Worm (Caenorhabditis elegans) whole organism, L4 larva: ENCODE results near the gene F13H8.11.

Experiments
- F37D6.2 ChIP-seq: sonication (generic microtip); optimal IDR thresholded peaks from 2 replicates; lab custom pipeline; 2016; ENCODE audit warnings: mild to moderate bottlenecking, missing genetic modification characterization, missing compliant biosample characterization
- F44E2.7 ChIP-seq: fragments of 200-800 bp; sonication (Bioruptor generic); IDR thresholded peaks from 2 replicates; pipeline ENCODE4 v2.1.2; 2022; ENCODE audit warnings: missing genetic modification characterization, missing compliant biosample characterization
- R02D3.7 ChIP-seq: fragments of 150-350 bp; sonication (generic microtip); optimal IDR thresholded peaks from 3 replicates; lab custom pipeline; 2014; ENCODE audit warnings: missing biosample characterization, missing genetic modification characterization
- T20F7.1 ChIP-seq: fragments of 200-800 bp; sonication (Bioruptor generic); optimal IDR thresholded peaks from 2 replicates; lab custom pipeline; 2018; ENCODE audit warnings: mild to moderate bottlenecking, missing genetic modification characterization, missing compliant biosample characterization
- Y105C5A.15 ChIP-seq: fragments of 200-800 bp; sonication (Bioruptor generic); IDR thresholded peaks from 2 replicates; pipeline ENCODE4 v1.3.6; 2022; ENCODE audit warnings: missing genetic modification characterization, missing compliant biosample characterization
- aly-2 ChIP-seq: sonication (generic microtip); optimal IDR thresholded peaks from 2 replicates; lab custom pipeline; 2018; ENCODE audit warnings: missing biosample characterization, missing genetic modification characterization
- attf-4 ChIP-seq: sonication (generic microtip); optimal IDR thresholded peaks from 3 replicates; lab custom pipeline; 2017; ENCODE audit warnings: missing biosample characterization, missing genetic modification characterization
- cey-2 ChIP-seq: sonication (generic microtip); optimal IDR thresholded peaks from 3 replicates; lab custom pipeline; 2017; ENCODE audit warnings: missing genetic modification characterization, mild to moderate bottlenecking, missing compliant biosample characterization, antibody characterized with exemption, borderline replicate concordance; ENCODE audit not compliant: insufficient read depth
- daf-12 ChIP-seq: fragments of 150-350 bp; optimal IDR thresholded peaks from 2 replicates; lab custom pipeline; 2014; ENCODE audit warnings: missing biosample characterization, missing genetic modification reagents, missing genetic modification characterization
- daf-16 ChIP-seq, 3 experiments: sonication (generic microtip); optimal IDR thresholded peaks; 2 replicates each; lab custom pipeline; 2016 to 2017; ENCODE audit warnings: missing genetic modification characterization in 3 of 3, missing genetic modification reagents in 3 of 3, mild to moderate bottlenecking in 2 of 3, missing compliant biosample characterization in 2 of 3, missing biosample characterization in 1 of 3, moderate library complexity in 1 of 3
- dmd-6 ChIP-seq: fragments of 200-800 bp; sonication (Bioruptor generic); IDR thresholded peaks from 2 replicates; pipeline ENCODE4 v1.3.6; 2022; ENCODE audit warnings: missing genetic modification reagents, missing genetic modification characterization, missing compliant biosample characterization
- dmd-8 ChIP-seq: fragments of 200-800 bp; sonication (Bioruptor generic); IDR thresholded peaks from 2 replicates; pipeline ENCODE4 v1.3.6; 2022; ENCODE audit warnings: missing genetic modification characterization, missing compliant biosample characterization
- dmd-9 ChIP-seq: fragments of 200-800 bp; sonication (Bioruptor generic); IDR thresholded peaks from 2 replicates; pipeline ENCODE4 v1.3.6; 2022; ENCODE audit warnings: missing genetic modification reagents, missing genetic modification characterization, missing compliant biosample characterization
- dpl-1 ChIP-seq: fragments of 150-350 bp; optimal IDR thresholded peaks from 2 replicates; lab custom pipeline; 2014; ENCODE audit warnings: missing biosample characterization, missing genetic modification reagents, missing genetic modification characterization
- duxl-1 ChIP-seq: sonication (generic microtip); optimal IDR thresholded peaks from 2 replicates; lab custom pipeline; 2016; ENCODE audit warnings: mild to moderate bottlenecking, missing genetic modification characterization, moderate library complexity, missing compliant biosample characterization; ENCODE audit not compliant: poor library complexity
- dve-1 ChIP-seq: sonication (generic microtip); optimal IDR thresholded peaks from 2 replicates; lab custom pipeline; 2017; ENCODE audit warnings: antibody characterized with exemption, mild to moderate bottlenecking, missing genetic modification characterization, missing compliant biosample characterization; ENCODE audit not compliant: insufficient read depth
- egl-27 ChIP-seq: sonication (generic microtip); optimal IDR thresholded peaks from 3 replicates; lab custom pipeline; 2017; ENCODE audit warnings: missing biosample characterization, missing genetic modification reagents, missing genetic modification characterization
- egl-43 ChIP-seq: fragments of 200-800 bp; sonication (Bioruptor generic); IDR thresholded peaks from 2 replicates; pipeline ENCODE4 v1.3.6; 2022; ENCODE audit warnings: missing genetic modification reagents, missing genetic modification characterization, missing compliant biosample characterization
- fkh-10 ChIP-seq: fragments of 150-350 bp; optimal IDR thresholded peaks from 2 replicates; lab custom pipeline; 2014; ENCODE audit warnings: missing biosample characterization, missing genetic modification reagents, missing genetic modification characterization
- fos-1 ChIP-seq: fragments of 150-350 bp; optimal IDR thresholded peaks from 2 replicates; lab custom pipeline; 2014; ENCODE audit warnings: missing biosample characterization, missing genetic modification characterization
- hlh-11 ChIP-seq: fragments of 200-800 bp; sonication (Bioruptor generic); optimal IDR thresholded peaks from 2 replicates; lab custom pipeline; 2018; ENCODE audit warnings: mild to moderate bottlenecking, missing genetic modification characterization, missing compliant biosample characterization
- jun-1 ChIP-seq: fragments of 150-350 bp; optimal IDR thresholded peaks from 2 replicates; lab custom pipeline; 2014; ENCODE audit warnings: missing biosample characterization, missing genetic modification reagents, missing genetic modification characterization
- lin-1 ChIP-seq: fragments of 200-800 bp; sonication (Bioruptor generic); IDR thresholded peaks from 2 replicates; pipeline ENCODE4 v1.3.6; 2022; ENCODE audit warnings: missing genetic modification reagents, missing genetic modification characterization, missing compliant biosample characterization
- lin-13 ChIP-seq: fragments of 150-350 bp; optimal IDR thresholded peaks from 2 replicates; lab custom pipeline; 2014; ENCODE audit warnings: missing biosample characterization, missing genetic modification reagents, missing genetic modification characterization
- lin-29 ChIP-seq: fragments of 200-800 bp; sonication (Bioruptor generic); IDR thresholded peaks from 2 replicates; pipeline ENCODE4 v1.3.6; 2022; ENCODE audit warnings: missing genetic modification reagents, missing genetic modification characterization, missing compliant biosample characterization
- lin-39 ChIP-seq: fragments of 150-350 bp; optimal IDR thresholded peaks from 2 replicates; lab custom pipeline; 2014; ENCODE audit warnings: missing biosample characterization, missing genetic modification reagents, missing genetic modification characterization
- lir-3 ChIP-seq: sonication (generic microtip); optimal IDR thresholded peaks from 2 replicates; lab custom pipeline; 2016; ENCODE audit warnings: mild to moderate bottlenecking, missing genetic modification characterization, missing compliant biosample characterization
- madf-5 ChIP-seq, 2 experiments: fragments of 200-800 bp; sonication (Bioruptor generic); IDR thresholded peaks; 2 replicates each; pipeline ENCODE4 v1.3.6; 2022; ENCODE audit warnings: missing compliant biosample characterization in 2 of 2, missing genetic modification characterization in 2 of 2
- mep-1 ChIP-seq: fragments of 150-350 bp; sonication (generic microtip); optimal IDR thresholded peaks from 3 replicates; lab custom pipeline; 2014; ENCODE audit warnings: missing biosample characterization, missing genetic modification characterization
- mes-2 ChIP-seq: sonication (generic microtip); optimal IDR thresholded peaks from 2 replicates; lab custom pipeline; 2016; ENCODE audit warnings: missing genotype, mild to moderate bottlenecking, missing genetic modification characterization, missing compliant biosample characterization; ENCODE audit not compliant: poor library complexity, severe bottlenecking
- mxl-2 ChIP-seq: fragments of 200-800 bp; sonication (Bioruptor generic); conservative IDR thresholded peaks from 2 replicates; pipeline ENCODE4 v1.3.6; 2022; ENCODE audit warnings: missing genetic modification reagents, missing genetic modification characterization, missing compliant biosample characterization
- nhr-10 ChIP-seq: fragments of 150-350 bp; optimal IDR thresholded peaks from 2 replicates; lab custom pipeline; 2014; ENCODE audit warnings: missing biosample characterization, missing genetic modification characterization
- nhr-102 ChIP-seq: sonication (generic microtip); optimal IDR thresholded peaks from 2 replicates; lab custom pipeline; 2016; ENCODE audit warnings: mild to moderate bottlenecking, missing genetic modification characterization, moderate library complexity, missing compliant biosample characterization
- nhr-11 ChIP-seq: fragments of 150-350 bp; optimal IDR thresholded peaks from 2 replicates; lab custom pipeline; 2014; ENCODE audit warnings: missing biosample characterization, missing genetic modification characterization
- nhr-237 ChIP-seq: sonication (generic microtip); optimal IDR thresholded peaks from 2 replicates; lab custom pipeline; 2017; ENCODE audit warnings: missing biosample characterization, missing genetic modification characterization
- nhr-25 ChIP-seq: sonication (generic microtip); optimal IDR thresholded peaks from 2 replicates; lab custom pipeline; 2017; ENCODE audit warnings: missing genetic modification characterization, mild to moderate bottlenecking, missing compliant biosample characterization, antibody characterized with exemption, moderate library complexity, borderline replicate concordance; ENCODE audit not compliant: insufficient read depth
- nhr-28 ChIP-seq: fragments of 150-350 bp; optimal IDR thresholded peaks from 2 replicates; lab custom pipeline; 2014; ENCODE audit warnings: missing biosample characterization, missing genetic modification characterization
- nhr-41 ChIP-seq: fragments of 200-800 bp; sonication (Bioruptor generic); IDR thresholded peaks from 2 replicates; pipeline ENCODE4 v1.3.6; 2022; ENCODE audit warnings: missing genetic modification reagents, missing genetic modification characterization, missing compliant biosample characterization
- nhr-42 ChIP-seq: fragments of 200-800 bp; sonication (Bioruptor generic); IDR thresholded peaks from 2 replicates; pipeline ENCODE4 v1.3.6; 2022; ENCODE audit warnings: missing genetic modification characterization, missing compliant biosample characterization
- nhr-48 ChIP-seq: sonication (generic microtip); optimal IDR thresholded peaks from 2 replicates; lab custom pipeline; 2016; ENCODE audit warnings: mild to moderate bottlenecking, missing genetic modification characterization, missing compliant biosample characterization
- nhr-76 ChIP-seq: fragments of 150-350 bp; optimal IDR thresholded peaks from 2 replicates; lab custom pipeline; 2014; ENCODE audit warnings: missing biosample characterization, missing genetic modification characterization
- rbr-2 ChIP-seq: sonication (generic microtip); optimal IDR thresholded peaks from 2 replicates; lab custom pipeline; 2016; ENCODE audit warnings: missing genotype, missing genetic modification characterization, missing compliant biosample characterization
- snpc-1.2 ChIP-seq: fragments of 200-800 bp; sonication (Bioruptor generic); IDR thresholded peaks from 2 replicates; pipeline ENCODE4 v1.3.6; 2022; ENCODE audit warnings: missing genetic modification reagents, missing genetic modification characterization, missing compliant biosample characterization
- snpc-4 ChIP-seq: fragments of 150-350 bp; optimal IDR thresholded peaks from 2 replicates; lab custom pipeline; 2014; ENCODE audit warnings: missing biosample characterization, missing genetic modification characterization
- spr-1 ChIP-seq: sonication (generic microtip); optimal IDR thresholded peaks from 2 replicates; lab custom pipeline; 2016; ENCODE audit warnings: mild to moderate bottlenecking, missing genetic modification characterization, missing compliant biosample characterization
- tra-1 ChIP-seq: fragments of 200-800 bp; sonication (Bioruptor generic); IDR thresholded peaks from 2 replicates; pipeline ENCODE4 v1.3.6; 2022; ENCODE audit warnings: missing genetic modification reagents, missing genetic modification characterization, missing compliant biosample characterization
- unc-39 ChIP-seq: sonication (generic microtip); optimal IDR thresholded peaks from 2 replicates; lab custom pipeline; 2017; ENCODE audit warnings: missing biosample characterization, missing genetic modification characterization
- unc-62 ChIP-seq, 3 experiments: fragments of 150-350 bp in 1 of 3; sonication (generic microtip); optimal IDR thresholded peaks in 2 of 3; peaks in 1 of 3; 1 replicate in 1 of 3; 2 replicates in 2 of 3; lab custom pipeline; 2014 to 2017; ENCODE audit warnings: missing biosample characterization in 3 of 3, missing genetic modification characterization in 3 of 3, missing genetic modification reagents in 3 of 3, missing genotype in 1 of 3
- zag-1 ChIP-seq: fragments of 150-350 bp; optimal IDR thresholded peaks from 2 replicates; lab custom pipeline; 2014; ENCODE audit warnings: missing biosample characterization, missing genetic modification characterization
- zip-2 ChIP-seq: fragments of 150-350 bp; optimal IDR thresholded peaks from 2 replicates; lab custom pipeline; 2014; ENCODE audit warnings: missing biosample characterization, missing genetic modification characterization

Gene F13H8.11

DNA sequence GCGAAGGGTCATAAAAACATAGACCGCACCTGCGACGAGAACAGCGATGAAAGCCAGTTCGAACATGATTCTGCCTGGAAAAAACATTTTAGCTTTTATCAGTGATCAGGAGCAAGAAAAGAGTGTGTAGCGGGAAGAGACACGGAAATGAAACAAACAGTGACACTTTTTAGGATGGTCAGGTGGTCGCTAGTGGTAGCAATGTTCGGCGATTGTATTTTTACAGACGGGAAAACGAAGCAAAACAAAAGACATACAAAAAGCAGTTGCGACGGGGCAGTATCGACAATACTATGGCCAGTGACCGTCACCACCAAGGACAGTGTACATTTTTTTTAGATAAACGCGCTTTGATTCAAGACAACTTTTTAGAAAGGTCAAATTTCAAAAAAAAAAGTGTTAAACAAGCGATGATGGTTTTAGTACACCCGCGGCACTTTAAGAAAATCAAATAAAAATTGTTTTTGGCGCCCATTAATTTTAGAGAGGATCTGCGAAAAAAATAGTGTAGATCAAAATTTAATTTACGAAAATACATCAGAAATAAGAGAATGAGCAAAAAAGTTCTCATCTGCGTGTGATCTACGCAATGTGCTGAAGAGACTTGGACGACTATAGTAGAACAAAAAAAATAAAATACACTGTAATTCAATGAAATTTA is 24.3 kb downstream of the F13H8.11 start, which contains the start of gene T24H7.9:
T24H7.9 (minus strand) TSS at position 74 of the 661 bp plus-strand sequence.
- TF ChIP-seq dmd-6 (GFP tag; lab: Robert Waterston, UW) (peak; percentile 37; the same call in 1 of the 2 replicates), nhr-28 (tag; lab: Kevin White, UChicago) (peak; percentile 31), nhr-76 (tag; lab: Kevin White, UChicago) (no peak), lin-29 (GFP tag; lab: Robert Waterston, UW) (peak; percentile 43; the same call in 1 of the 2 replicates), mes-2 (peak; percentile 23), unc-39 (tag; lab: Kevin White, UChicago) (no peak), rbr-2 (tag; lab: Kevin White, UChicago) (no peak), fkh-10 (GFP tag; lab: Kevin White, UChicago) (no peak), F37D6.2 (tag; lab: Kevin White, UChicago) (no peak), aly-2 (no peak), dve-1 (tag; lab: Kevin White, UChicago) (peak; percentile 61), daf-16 (GFP tag; optimal IDR thresholded peaks at IDR 0.05; lab: Kevin White, UChicago) (no peak), daf-16 (tag; optimal IDR thresholded peaks at IDR 0.05; lab: Kevin White, UChicago) (peak; percentile 60), lin-39 (tag; lab: Kevin White, UChicago) (no peak), cey-2 (tag; lab: Kevin White, UChicago) (no peak), egl-43 (no peak), lin-13 (GFP tag; lab: Kevin White, UChicago) (no peak), nhr-237 (tag; lab: Kevin White, UChicago) (no peak), snpc-4 (tag; lab: Kevin White, UChicago) (no peak), tra-1 (no peak), dpl-1 (GFP tag; lab: Kevin White, UChicago) (no peak), madf-5 (GFP tag; IDR thresholded peaks at IDR 0.05; lab: Robert Waterston, UW) (no peak), lin-1 (GFP tag; lab: Robert Waterston, UW) (0 out of 2 replicates have a peak, but pooled peaks have one; percentile 41), nhr-25 (tag; lab: Kevin White, UChicago) (no peak), Y105C5A.15 (GFP tag; lab: Robert Waterston, UW) (no peak), zip-2 (tag; lab: Kevin White, UChicago) (no peak), zag-1 (tag; lab: Kevin White, UChicago) (no peak), egl-27 (tag; lab: Kevin White, UChicago) (no peak), lir-3 (tag; lab: Kevin White, UChicago) (no peak), nhr-48 (tag; lab: Kevin White, UChicago) (no peak), dmd-8 (GFP tag; lab: Robert Waterston, UW) (no peak), fos-1 (no peak), mep-1 (tag; lab: Kevin White, UChicago) (peak; percentile 8), jun-1 (tag; lab: Kevin White, UChicago) (no peak), nhr-102 (tag; lab: Kevin White, UChicago) (no peak), daf-12 (tag; lab: Kevin White, UChicago) (no peak), mxl-2 (no peak), spr-1 (tag; lab: Kevin White, UChicago) (no peak), snpc-1.2 (GFP tag; lab: Robert Waterston, UW) (no peak), unc-62 (GFP tag; optimal IDR thresholded peaks at IDR 0.05 in 1 of 2; lab: Kevin White, UChicago) (no peak), unc-62 (tag; optimal IDR thresholded peaks at IDR 0.05; lab: Kevin White, UChicago) (no peak), nhr-11 (no peak), R02D3.7 (no peak), nhr-41 (no peak), nhr-10 (tag; lab: Kevin White, UChicago) (no peak), F44E2.7 (GFP tag; lab: Robert Waterston, UW) (no peak), duxl-1 (tag; lab: Kevin White, UChicago) (no peak), hlh-11 (tag; lab: Kevin White, UChicago) (peak; percentile 68), dmd-9 (no peak), attf-4 (tag; lab: Kevin White, UChicago) (no peak), T20F7.1 (GFP tag; lab: Kevin White, UChicago) (no peak), nhr-42 (GFP tag; lab: Robert Waterston, UW) (no peak)
